Worm (Caenorhabditis elegans) whole organism, midembryonic: ENCODE measurements around the gene C05C8.5.
A peak's percentile ranks its signal among the peaks of the same experiment; 100 is the strongest.

Source experiments
- T22C8.4 ChIP-seq: fragments of 200-800 bp; sonication (Bioruptor generic); IDR thresholded peaks from 2 replicates; pipeline ENCODE4 v1.3.6; 2022; ENCODE audit warnings: missing genetic modification characterization, missing compliant biosample characterization
- cog-1 ChIP-seq: sonication (generic microtip); optimal IDR thresholded peaks from 2 replicates; lab custom pipeline; 2016; ENCODE audit warnings: missing genetic modification characterization, missing compliant biosample characterization
- flt-1 ChIP-seq: fragments of 200-800 bp; sonication (Bioruptor generic); IDR thresholded peaks from 2 replicates; pipeline ENCODE4 v1.3.6; 2022; ENCODE audit warnings: missing genetic modification characterization, missing compliant biosample characterization
- klf-2 ChIP-seq: fragments of 200-800 bp; sonication (Bioruptor generic); conservative IDR thresholded peaks from 2 replicates; pipeline ENCODE4 v1.3.6; 2022; ENCODE audit warnings: missing genetic modification reagents, missing genetic modification characterization, missing compliant biosample characterization
- med-1 ChIP-seq: sonication (generic microtip); optimal IDR thresholded peaks from 2 replicates; lab custom pipeline; 2017; ENCODE audit warnings: missing genetic modification characterization, mild to moderate bottlenecking, missing compliant biosample characterization, antibody characterized with exemption, missing genetic modification reagents; ENCODE audit not compliant: insufficient read depth
- ref-1 ChIP-seq: fragments of 200-800 bp; sonication (Bioruptor generic); conservative IDR thresholded peaks from 2 replicates; pipeline ENCODE4 v1.3.6; 2022; ENCODE audit warnings: missing genetic modification reagents, missing genetic modification characterization, missing compliant biosample characterization
- tab-1 ChIP-seq: fragments of 200-800 bp; sonication (Bioruptor generic); IDR thresholded peaks from 2 replicates; pipeline ENCODE4 v1.3.6; 2022; ENCODE audit warnings: missing genetic modification characterization, missing compliant biosample characterization
- ztf-23 ChIP-seq: fragments of 200-800 bp; sonication (Bioruptor generic); IDR thresholded peaks from 2 replicates; pipeline ENCODE4 v1.3.6; 2022; ENCODE audit warnings: missing genetic modification reagents, missing genetic modification characterization, missing compliant biosample characterization
- ztf-29 ChIP-seq: fragments of 200-800 bp; sonication (Bioruptor generic); IDR thresholded peaks from 2 replicates; pipeline ENCODE4 v1.3.6; 2022; ENCODE audit warnings: missing genetic modification reagents, missing genetic modification characterization, missing compliant biosample characterization

Gene C05C8.5

ce11 chrV:7201353-7201752 lies 33.3 kb downstream of the C05C8.5 start:
- TF ChIP-seq T22C8.4 (GFP tag; lab: Robert Waterston, UW) (no peak), ztf-29 (no peak), flt-1 (GFP tag; lab: Robert Waterston, UW) (no peak), med-1 (GFP tag; lab: Kevin White, UChicago) (no peak), tab-1 (GFP tag; lab: Robert Waterston, UW) (no peak), cog-1 (tag; lab: Kevin White, UChicago) (no peak), ztf-23 (GFP tag; lab: Robert Waterston, UW) (no peak), klf-2 (no peak), ref-1 (no peak)

DNA sequence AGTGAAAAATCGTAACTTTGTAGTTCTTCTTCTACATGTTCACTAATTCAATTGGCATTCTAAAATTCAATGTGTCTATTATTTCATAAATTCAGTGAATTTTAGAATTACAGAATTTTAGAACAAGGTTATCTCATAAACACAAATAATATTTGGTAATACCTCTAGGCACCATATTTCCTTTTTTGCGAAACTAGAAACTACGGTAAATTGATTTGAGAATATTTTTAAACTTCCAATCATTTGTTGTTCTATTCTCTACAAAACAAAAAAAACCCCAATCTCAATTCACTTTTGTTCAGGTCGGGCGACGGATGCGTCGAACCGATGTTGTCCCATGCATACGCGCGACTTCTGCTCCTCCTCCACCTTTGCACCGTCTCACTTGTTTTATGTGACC lies 34.7 kb downstream of the C05C8.5 start, which contains the start of gene F09G2.1:
F09G2.1 (plus strand) TSS at position 301 of the 400 bp plus-strand sequence.
- TF ChIP-seq klf-2 = no peak
- no peak for TF ChIP-seq med-1 (GFP tag; lab: Kevin White, UChicago)
- TF ChIP-seq ztf-23 (GFP tag; lab: Robert Waterston, UW) = no peak
- TF ChIP-seq flt-1 (GFP tag; lab: Robert Waterston, UW) = no peak
- no peak for TF ChIP-seq tab-1 (GFP tag; lab: Robert Waterston, UW)
- TF ChIP-seq ztf-29 = no peak
- TF ChIP-seq ref-1 = no peak
- TF ChIP-seq cog-1 (tag; lab: Kevin White, UChicago) = no peak
- no peak for TF ChIP-seq T22C8.4 (GFP tag; lab: Robert Waterston, UW)

DNA sequence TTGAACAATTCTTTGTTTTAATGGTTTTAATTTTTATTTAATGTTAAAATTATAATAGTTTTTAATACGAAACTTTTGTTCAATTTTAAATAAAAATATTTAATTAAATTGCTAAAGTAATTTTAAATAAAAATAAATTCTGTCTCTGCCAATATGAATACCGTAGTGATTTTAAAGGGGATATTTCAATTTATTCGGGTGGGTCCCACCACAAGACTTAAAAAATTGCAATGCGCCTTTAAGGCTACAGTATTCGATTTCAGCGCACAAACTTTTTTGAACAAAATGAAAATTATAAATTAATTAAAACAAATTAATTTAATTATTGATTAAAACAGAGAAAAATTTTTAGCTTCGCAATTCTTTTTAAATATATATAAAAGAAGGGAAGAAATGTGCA lies 35.5 kb downstream of the C05C8.5 start:
- TF ChIP-seq klf-2 (no peak), flt-1 (GFP tag; lab: Robert Waterston, UW) (no peak), cog-1 (tag; lab: Kevin White, UChicago) (no peak), ztf-23 (GFP tag; lab: Robert Waterston, UW) (no peak), tab-1 (GFP tag; lab: Robert Waterston, UW) (no peak), med-1 (GFP tag; lab: Kevin White, UChicago) (no peak), T22C8.4 (GFP tag; lab: Robert Waterston, UW) (no peak), ref-1 (no peak), ztf-29 (no peak)

ce11 chrV:7198403-7198802 lies 36.2 kb downstream of the C05C8.5 start:
- no peak for TF ChIP-seq ref-1
- TF ChIP-seq tab-1 (GFP tag; lab: Robert Waterston, UW) = no peak
- no peak for TF ChIP-seq ztf-23 (GFP tag; lab: Robert Waterston, UW)
- no peak for TF ChIP-seq cog-1 (tag; lab: Kevin White, UChicago)
- no peak for TF ChIP-seq T22C8.4 (GFP tag; lab: Robert Waterston, UW)
- no peak for TF ChIP-seq med-1 (GFP tag; lab: Kevin White, UChicago)
- TF ChIP-seq ztf-29 = no peak
- no peak for TF ChIP-seq klf-2
- TF ChIP-seq flt-1 (GFP tag; lab: Robert Waterston, UW) = no peak

ce11 chrV:7197036-7197435 lies 37.6 kb downstream of the C05C8.5 start:
- TF ChIP-seq ztf-29 (no peak), flt-1 (GFP tag; lab: Robert Waterston, UW) (no peak), med-1 (GFP tag; lab: Kevin White, UChicago) (no peak), klf-2 (no peak), T22C8.4 (GFP tag; lab: Robert Waterston, UW) (no peak), tab-1 (GFP tag; lab: Robert Waterston, UW) (no peak), cog-1 (tag; lab: Kevin White, UChicago) (no peak), ref-1 (no peak), ztf-23 (GFP tag; lab: Robert Waterston, UW) (no peak)

- no peak for TF ChIP-seq T22C8.4 (GFP tag; lab: Robert Waterston, UW)
- peak; percentile 72 for TF ChIP-seq flt-1 (GFP tag; lab: Robert Waterston, UW)
- no peak for TF ChIP-seq tab-1 (GFP tag; lab: Robert Waterston, UW)
- peak; percentile 43 for TF ChIP-seq cog-1 (tag; lab: Kevin White, UChicago)
- no peak for TF ChIP-seq ztf-29
- TF ChIP-seq med-1 (GFP tag; lab: Kevin White, UChicago) = no peak
- no peak for TF ChIP-seq ztf-23 (GFP tag; lab: Robert Waterston, UW)
- TF ChIP-seq klf-2 = no peak
- TF ChIP-seq ref-1 = no peak
Observed at ce11 chrV:7196498-7196966, 38.1 kb downstream of the C05C8.5 start, which contains the start of gene F09G2.2. Gene F09G2.2, plus strand, starts transcription at chrV:7196916.

- no peak for TF ChIP-seq flt-1 (GFP tag; lab: Robert Waterston, UW)
- TF ChIP-seq ztf-29 = no peak
- no peak for TF ChIP-seq ref-1
- TF ChIP-seq tab-1 (GFP tag; lab: Robert Waterston, UW) = no peak
- TF ChIP-seq klf-2 = no peak
- TF ChIP-seq T22C8.4 (GFP tag; lab: Robert Waterston, UW) = no peak
- no peak for TF ChIP-seq med-1 (GFP tag; lab: Kevin White, UChicago)
Observed at ce11 chrV:7196037-7196436, 38.6 kb downstream of the C05C8.5 start, which contains the start of gene attf-2. Gene attf-2, minus strand, starts transcription at chrV:7196137.

ce11 chrV:7194818-7195217 lies 39.8 kb downstream of the C05C8.5 start:
- TF ChIP-seq flt-1 (GFP tag; lab: Robert Waterston, UW) (no peak), ztf-23 (GFP tag; lab: Robert Waterston, UW) (no peak), T22C8.4 (GFP tag; lab: Robert Waterston, UW) (no peak), ref-1 (no peak), cog-1 (tag; lab: Kevin White, UChicago) (no peak), tab-1 (GFP tag; lab: Robert Waterston, UW) (no peak), ztf-29 (no peak), klf-2 (no peak), med-1 (GFP tag; lab: Kevin White, UChicago) (no peak)

ce11 chrV:7193562-7193961 lies 41.1 kb downstream of the C05C8.5 start, which contains the start of gene F09G2.8:
Gene F09G2.8, minus strand, starts transcription at chrV:7193662.
- TF ChIP-seq klf-2 (no peak), flt-1 (GFP tag; lab: Robert Waterston, UW) (no peak), cog-1 (tag; lab: Kevin White, UChicago) (no peak), ztf-29 (no peak), med-1 (GFP tag; lab: Kevin White, UChicago) (no peak), ref-1 (no peak), ztf-23 (GFP tag; lab: Robert Waterston, UW) (no peak), tab-1 (GFP tag; lab: Robert Waterston, UW) (no peak), T22C8.4 (GFP tag; lab: Robert Waterston, UW) (no peak)
